Worm (Caenorhabditis elegans): ENCODE results near the gene C48B4.10.

The C48B4.10 gene

DNA sequence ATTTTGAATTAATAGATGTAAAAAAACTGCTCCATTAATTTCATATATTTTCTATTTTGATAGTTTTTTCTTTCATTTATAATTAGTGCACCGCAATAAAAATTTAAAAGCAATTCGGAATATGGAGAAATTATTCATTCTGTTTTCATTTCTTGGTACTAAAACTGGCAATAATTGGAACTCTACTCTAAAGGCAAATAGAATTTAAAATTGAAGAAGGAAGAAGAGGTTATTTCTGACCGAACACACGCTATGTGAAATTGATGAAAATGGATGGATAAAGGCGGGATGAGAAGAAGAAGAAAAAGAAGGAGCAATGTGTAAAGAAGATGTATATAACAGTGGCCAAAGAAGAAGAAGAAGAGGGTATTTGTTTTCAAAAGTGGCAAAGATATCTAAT, 18.9 kb upstream of the C48B4.10 start:
- TF ChIP-seq cog-1 (tag; optimal IDR thresholded peaks at IDR 0.05) (no peak), med-1 (GFP tag; optimal IDR thresholded peaks at IDR 0.05; ENCODE audit: insufficient read depth) (no peak), ref-1 (GFP tag; conservative IDR thresholded peaks at IDR 0.05) (no peak), T22C8.4 (GFP tag; IDR thresholded peaks at IDR 0.05) (no peak), klf-2 (GFP tag; conservative IDR thresholded peaks at IDR 0.05) (no peak), ztf-29 (GFP tag; IDR thresholded peaks at IDR 0.05) (no peak), ztf-23 (GFP tag; IDR thresholded peaks at IDR 0.05) (no peak), flt-1 (GFP tag; IDR thresholded peaks at IDR 0.05) (no peak), tab-1 (GFP tag; IDR thresholded peaks at IDR 0.05) (no peak)

DNA sequence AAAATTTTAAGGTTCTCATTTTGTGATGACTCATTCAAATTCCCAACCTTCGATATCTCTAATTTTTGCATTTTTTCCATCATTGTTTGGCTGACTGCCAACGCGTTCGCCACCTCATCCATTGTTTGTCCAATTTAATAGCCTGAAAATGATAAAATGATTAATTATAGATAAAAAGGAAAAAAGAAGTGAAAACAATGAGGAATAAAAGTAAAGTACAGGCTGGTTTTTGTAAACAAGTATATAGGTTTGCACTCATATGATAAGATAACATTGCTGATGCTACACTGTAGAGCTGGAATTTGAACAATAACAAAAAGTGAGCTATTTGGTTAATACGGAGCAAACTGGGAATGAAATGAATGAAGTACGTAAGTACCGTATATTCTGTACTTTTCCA, 17.9 kb upstream of the C48B4.10 start, which contains the start of gene C48B4.3:
Gene C48B4.3 (minus strand): TSS at position 149 of the 400 bp plus-strand sequence.
- TF ChIP-seq ztf-29 (GFP tag; IDR thresholded peaks at IDR 0.05) (no peak), klf-2 (GFP tag; conservative IDR thresholded peaks at IDR 0.05) (no peak)

DNA sequence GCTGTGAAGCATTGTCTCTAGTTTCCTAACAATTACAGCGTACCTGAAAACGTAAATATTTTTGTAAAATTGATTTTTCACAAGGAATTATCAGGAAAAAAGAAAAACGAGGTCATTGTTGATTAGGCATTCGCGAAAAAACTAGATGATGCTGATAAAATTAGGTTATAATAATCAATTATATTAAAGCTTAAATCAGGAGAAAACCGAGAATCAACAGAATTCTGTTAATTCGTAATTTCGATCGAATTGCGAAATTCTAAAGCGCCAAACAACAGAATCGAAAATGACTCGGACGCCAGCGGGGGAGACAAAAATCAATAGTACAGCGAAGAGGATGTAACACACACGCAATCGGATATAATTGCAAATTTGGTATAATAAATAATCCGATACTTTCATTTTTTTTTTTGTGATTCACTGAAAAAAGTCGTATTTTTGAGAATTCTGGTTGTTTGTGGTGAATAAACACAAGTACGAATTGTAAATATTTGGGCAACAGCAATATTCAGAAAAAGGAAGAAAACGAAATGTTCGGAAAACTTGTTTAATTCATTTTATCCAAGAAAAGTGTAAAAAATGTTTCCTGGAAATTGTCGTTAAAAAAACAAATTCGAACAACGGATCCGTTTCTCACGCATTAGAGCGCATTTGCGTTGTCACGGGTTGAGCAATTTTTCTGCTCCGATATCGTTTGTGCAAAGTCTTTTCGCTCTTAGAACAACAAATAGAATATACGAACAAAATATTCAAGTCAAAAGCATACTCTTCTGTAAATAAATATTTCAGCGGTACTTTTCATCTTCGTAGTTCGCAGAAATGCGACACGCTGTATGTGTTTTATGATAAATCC, 16.0 kb upstream of the C48B4.10 start, which contains the start of gene ced-7:
Gene ced-7 (minus strand): TSS at position 51 of the 853 bp plus-strand sequence.
- no peak for TF ChIP-seq klf-2 (GFP tag; conservative IDR thresholded peaks at IDR 0.05)

DNA sequence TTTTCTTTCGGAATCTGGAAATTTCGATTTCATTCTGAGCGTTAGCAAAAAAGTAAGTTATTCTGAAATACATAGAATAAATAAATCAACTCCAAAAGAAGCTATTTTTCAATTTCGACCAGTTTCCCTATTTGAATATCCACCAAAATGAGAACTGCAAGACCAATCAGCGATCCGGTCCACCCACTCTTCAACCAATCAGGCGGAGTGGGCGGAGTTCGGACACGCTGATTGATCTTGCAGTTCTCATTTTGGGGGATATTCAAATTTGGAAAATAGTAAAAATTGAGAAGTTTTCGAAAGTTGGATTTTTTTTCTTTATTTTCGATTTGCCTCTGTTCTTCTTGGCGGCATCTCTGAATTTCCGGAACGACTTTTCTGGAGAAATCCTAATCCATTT, 6.6 kb upstream of the C48B4.10 start:
- TF ChIP-seq ref-1 (GFP tag; conservative IDR thresholded peaks at IDR 0.05): no peak
- TF ChIP-seq ztf-29 (GFP tag; IDR thresholded peaks at IDR 0.05): no peak
- TF ChIP-seq flt-1 (GFP tag; IDR thresholded peaks at IDR 0.05): no peak
- TF ChIP-seq klf-2 (GFP tag; conservative IDR thresholded peaks at IDR 0.05): no peak
- no peak for TF ChIP-seq med-1 (GFP tag; optimal IDR thresholded peaks at IDR 0.05; ENCODE audit: insufficient read depth)
- no peak for TF ChIP-seq tab-1 (GFP tag; IDR thresholded peaks at IDR 0.05)
- no peak for TF ChIP-seq ztf-23 (GFP tag; IDR thresholded peaks at IDR 0.05)
- TF ChIP-seq T22C8.4 (GFP tag; IDR thresholded peaks at IDR 0.05): no peak
- TF ChIP-seq cog-1 (tag; optimal IDR thresholded peaks at IDR 0.05): no peak

DNA sequence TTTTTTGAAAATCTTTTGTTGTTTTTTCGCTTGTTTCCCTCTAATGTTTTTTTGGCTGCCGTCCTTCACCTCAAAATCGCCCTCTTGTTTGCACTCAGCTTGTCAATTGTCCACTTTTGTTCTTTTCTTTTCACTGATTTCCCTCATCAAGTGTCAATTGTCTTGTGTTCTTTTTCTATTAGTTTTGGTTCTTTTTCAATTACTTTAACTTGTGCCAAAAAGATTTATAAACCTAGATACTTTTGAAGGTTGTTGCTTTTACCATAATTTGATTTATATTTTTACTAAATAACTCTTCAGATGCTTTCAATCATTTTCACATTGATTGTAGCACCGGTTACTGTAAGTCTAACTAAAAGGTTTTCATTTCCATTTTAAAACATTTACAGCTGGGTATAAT, 4.1 kb upstream of the C48B4.10 start, which contains the start of gene C48B4.13:
Gene C48B4.13 (plus strand): TSS at position 301 of the 400 bp plus-strand sequence.
- no peak for TF ChIP-seq cog-1 (tag; optimal IDR thresholded peaks at IDR 0.05)
- no peak for TF ChIP-seq klf-2 (GFP tag; conservative IDR thresholded peaks at IDR 0.05)
- TF ChIP-seq ztf-23 (GFP tag; IDR thresholded peaks at IDR 0.05): no peak
- TF ChIP-seq T22C8.4 (GFP tag; IDR thresholded peaks at IDR 0.05): no peak
- no peak for TF ChIP-seq ztf-29 (GFP tag; IDR thresholded peaks at IDR 0.05)
- TF ChIP-seq ref-1 (GFP tag; conservative IDR thresholded peaks at IDR 0.05): no peak
- TF ChIP-seq med-1 (GFP tag; optimal IDR thresholded peaks at IDR 0.05; ENCODE audit: insufficient read depth): no peak

DNA sequence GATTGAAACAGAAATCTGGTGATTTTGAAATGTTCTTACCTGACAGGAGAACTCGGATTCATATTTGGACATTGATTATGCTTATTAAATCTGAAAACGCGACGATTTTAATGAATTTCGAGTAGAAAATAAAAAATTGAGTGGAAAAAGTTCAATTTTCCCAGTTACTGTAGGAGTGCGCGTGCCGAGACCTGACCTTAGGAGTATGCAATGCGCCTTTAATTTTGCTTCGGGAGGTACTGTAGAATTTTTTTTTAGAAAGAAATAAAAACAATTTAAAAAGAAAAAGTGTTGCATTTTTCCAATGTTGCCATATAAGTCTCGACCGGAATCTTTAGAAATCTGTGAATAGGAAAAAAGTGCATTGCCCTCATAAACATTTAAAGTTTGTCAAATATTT, 1.7 kb upstream of the C48B4.10 start, which contains the start of gene C48B4.11:
Gene C48B4.11 (minus strand): TSS at position 143 of the 400 bp plus-strand sequence.
- no peak for TF ChIP-seq T22C8.4 (GFP tag; IDR thresholded peaks at IDR 0.05)
- TF ChIP-seq med-1 (GFP tag; optimal IDR thresholded peaks at IDR 0.05; ENCODE audit: insufficient read depth): no peak
- TF ChIP-seq ztf-29 (GFP tag; IDR thresholded peaks at IDR 0.05): no peak
- TF ChIP-seq cog-1 (tag; optimal IDR thresholded peaks at IDR 0.05): no peak
- no peak for TF ChIP-seq flt-1 (GFP tag; IDR thresholded peaks at IDR 0.05)
- no peak for TF ChIP-seq ref-1 (GFP tag; conservative IDR thresholded peaks at IDR 0.05)
- no peak for TF ChIP-seq tab-1 (GFP tag; IDR thresholded peaks at IDR 0.05)
- TF ChIP-seq klf-2 (GFP tag; conservative IDR thresholded peaks at IDR 0.05): no peak
- no peak for TF ChIP-seq ztf-23 (GFP tag; IDR thresholded peaks at IDR 0.05)

DNA sequence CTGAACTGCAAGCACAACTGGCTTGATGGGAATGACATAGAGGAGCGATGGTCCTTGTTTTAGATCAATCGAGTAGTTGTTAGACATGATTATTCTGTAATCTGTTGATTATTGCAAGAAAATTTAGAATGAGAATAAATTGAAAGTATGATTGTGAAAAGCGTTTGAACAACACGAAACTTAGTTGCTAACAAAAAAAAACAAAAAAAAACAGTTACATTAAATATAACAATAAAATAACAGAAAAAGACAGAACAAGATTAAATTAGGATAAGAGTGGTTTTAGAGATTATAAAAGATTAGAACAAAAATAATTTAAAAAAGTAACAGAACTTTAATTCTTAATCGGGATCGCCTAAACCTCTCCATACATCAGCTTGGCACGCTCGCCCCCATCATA, 1.1 kb downstream of the C48B4.10 start, which contains the start of gene C48B4.9:
Gene C48B4.9 (minus strand): TSS at position 101 of the 400 bp plus-strand sequence.
- TF ChIP-seq ztf-29 (GFP tag; IDR thresholded peaks at IDR 0.05): no peak
- TF ChIP-seq tab-1 (GFP tag; IDR thresholded peaks at IDR 0.05): no peak
- TF ChIP-seq T22C8.4 (GFP tag; IDR thresholded peaks at IDR 0.05): no peak
- no peak for TF ChIP-seq ref-1 (GFP tag; conservative IDR thresholded peaks at IDR 0.05)
- no peak for TF ChIP-seq med-1 (GFP tag; optimal IDR thresholded peaks at IDR 0.05; ENCODE audit: insufficient read depth)
- no peak for TF ChIP-seq flt-1 (GFP tag; IDR thresholded peaks at IDR 0.05)
- TF ChIP-seq klf-2 (GFP tag; conservative IDR thresholded peaks at IDR 0.05): no peak
- TF ChIP-seq cog-1 (tag; optimal IDR thresholded peaks at IDR 0.05): no peak
- TF ChIP-seq ztf-23 (GFP tag; IDR thresholded peaks at IDR 0.05): no peak

DNA sequence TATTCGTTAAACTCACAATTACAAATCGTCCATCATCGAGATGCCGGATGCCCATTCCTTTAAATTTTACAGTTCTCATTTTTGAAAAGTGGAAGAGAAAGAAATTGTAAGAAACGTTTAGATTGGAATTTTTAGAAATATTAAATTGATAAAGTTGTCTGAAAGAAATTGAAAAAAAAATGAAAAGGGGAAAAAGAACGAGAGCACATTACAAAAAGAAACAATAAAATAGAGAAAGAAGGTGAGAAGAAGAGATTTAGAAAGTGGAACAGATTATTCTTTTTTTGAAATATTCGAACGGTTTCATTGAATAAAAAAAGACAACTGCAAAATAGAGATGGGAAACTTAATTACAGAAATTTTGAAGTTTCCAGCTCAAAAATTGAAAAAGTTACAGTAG, 3.2 kb downstream of the C48B4.10 start, which contains the start of gene C48B4.8:
Gene C48B4.8 (minus strand): TSS at position 101 of the 400 bp plus-strand sequence.
- TF ChIP-seq med-1 (GFP tag; optimal IDR thresholded peaks at IDR 0.05; ENCODE audit: insufficient read depth) (no peak), tab-1 (GFP tag; IDR thresholded peaks at IDR 0.05) (no peak), ref-1 (GFP tag; conservative IDR thresholded peaks at IDR 0.05) (no peak), T22C8.4 (GFP tag; IDR thresholded peaks at IDR 0.05) (no peak), klf-2 (GFP tag; conservative IDR thresholded peaks at IDR 0.05) (no peak), ztf-29 (GFP tag; IDR thresholded peaks at IDR 0.05) (no peak), flt-1 (GFP tag; IDR thresholded peaks at IDR 0.05) (no peak), cog-1 (tag; optimal IDR thresholded peaks at IDR 0.05) (no peak), ztf-23 (GFP tag; IDR thresholded peaks at IDR 0.05) (no peak)

DNA sequence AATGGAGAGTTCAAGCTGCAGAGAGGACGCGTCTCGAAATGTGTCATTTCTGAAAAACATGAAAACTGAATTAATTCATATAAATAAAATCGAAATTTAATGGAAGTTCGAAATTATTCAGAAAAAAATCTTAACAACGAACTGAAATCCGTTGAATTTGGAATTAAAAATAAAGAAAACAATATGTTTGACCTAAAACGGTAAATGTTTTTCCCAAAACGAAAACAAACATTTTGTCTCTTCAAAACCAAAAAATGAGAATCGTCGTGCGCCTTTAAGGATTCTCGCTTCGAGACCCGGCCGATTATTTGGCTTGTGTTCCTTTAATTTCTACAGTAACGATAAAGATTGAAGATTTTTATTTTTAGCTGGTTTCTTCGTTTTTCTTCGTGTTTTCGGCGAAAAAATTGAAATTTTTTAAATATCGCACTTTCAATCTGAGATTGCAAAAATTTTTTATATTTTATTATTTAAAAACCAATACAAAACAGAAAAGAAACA, 4.9 kb downstream of the C48B4.10 start, which contains the start of gene C48B4.7:
Gene C48B4.7 (minus strand): TSS at position 51 of the 501 bp plus-strand sequence.
- no peak for TF ChIP-seq ztf-23 (GFP tag; IDR thresholded peaks at IDR 0.05)
- no peak for TF ChIP-seq klf-2 (GFP tag; conservative IDR thresholded peaks at IDR 0.05)
- no peak for TF ChIP-seq ref-1 (GFP tag; conservative IDR thresholded peaks at IDR 0.05)
- no peak for TF ChIP-seq T22C8.4 (GFP tag; IDR thresholded peaks at IDR 0.05)
- TF ChIP-seq med-1 (GFP tag; optimal IDR thresholded peaks at IDR 0.05; ENCODE audit: insufficient read depth): no peak
- TF ChIP-seq ztf-29 (GFP tag; IDR thresholded peaks at IDR 0.05): no peak
- no peak for TF ChIP-seq flt-1 (GFP tag; IDR thresholded peaks at IDR 0.05)
- no peak for TF ChIP-seq tab-1 (GFP tag; IDR thresholded peaks at IDR 0.05)
- no peak for TF ChIP-seq cog-1 (tag; optimal IDR thresholded peaks at IDR 0.05)
